Worm (Caenorhabditis elegans) whole organism, mixed stage, embryonic: ENCODE results near the gene F15E6.4.

Experiments
- lsy-2 ChIP-seq: fragments of 150-350 bp; optimal IDR thresholded peaks from 2 replicates; lab custom pipeline; 2014; ENCODE audit warnings: missing biosample characterization, missing genetic modification characterization
- nhr-12 ChIP-seq: fragments of 150-350 bp; optimal IDR thresholded peaks from 2 replicates; lab custom pipeline; 2014; ENCODE audit warnings: missing biosample characterization, missing genetic modification characterization
- pha-4 ChIP-seq: fragments of 150-350 bp; optimal IDR thresholded peaks from 2 replicates; lab custom pipeline; 2018; ENCODE audit warnings: missing biosample characterization, missing genetic modification reagents, missing genetic modification characterization

DNA sequence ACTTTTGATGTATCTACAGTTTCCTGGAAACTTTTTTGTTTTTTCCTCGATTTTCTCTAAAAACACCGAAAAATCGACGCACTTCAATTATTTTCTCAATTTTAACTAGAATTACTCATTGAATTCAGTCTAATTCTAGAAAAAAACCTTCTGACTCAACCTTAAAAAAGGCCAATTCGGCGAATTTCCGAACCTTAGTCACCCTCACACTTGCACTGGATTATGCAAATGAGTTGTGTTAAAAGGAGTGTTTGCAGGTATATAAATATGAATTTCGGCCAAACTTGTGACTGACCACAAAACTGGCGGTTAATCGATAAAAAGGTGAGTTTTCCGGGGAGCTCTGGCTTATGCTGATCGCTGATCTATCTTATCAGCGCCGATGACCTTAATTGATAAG lies 44.8 kb upstream of the F15E6.4 start, which contains the start of gene ttr-20:
- TF ChIP-seq nhr-12 (no peak), pha-4 (tag; lab: Kevin White, UChicago) (no peak), lsy-2 (tag; lab: Kevin White, UChicago) (no peak)
